Worm (Caenorhabditis elegans) whole organism, early embryonic: ENCODE results near the gene dhs-17.

Experiments used
- ama-1 ChIP-seq: fragments of 150-350 bp; optimal IDR thresholded peaks from 2 replicates; lab custom pipeline; 2014
- flt-1 ChIP-seq: fragments of 200-800 bp; sonication (Bioruptor generic); IDR thresholded peaks from 2 replicates; pipeline ENCODE4 v1.3.6; 2022; ENCODE audit warnings: missing genetic modification characterization, missing compliant biosample characterization
- hmg-4 ChIP-seq: fragments of 200-800 bp; sonication (Bioruptor generic); optimal IDR thresholded peaks from 2 replicates; lab custom pipeline; 2018; ENCODE audit warnings: mild to moderate bottlenecking, missing genetic modification characterization, missing compliant biosample characterization
- tbx-37 ChIP-seq: fragments of 200-800 bp; sonication (Bioruptor generic); conservative IDR thresholded peaks from 2 replicates; pipeline ENCODE4 v1.3.6; 2022; ENCODE audit warnings: missing genetic modification reagents, missing genetic modification characterization, missing compliant biosample characterization

ce11 chrV:6016097-6016496, 18.5 kb downstream of the dhs-17 start:
- TF ChIP-seq tbx-37 (GFP tag; lab: Robert Waterston, UW) (no peak), hmg-4 (no peak), ama-1 (lab: Kevin White, UChicago) (no peak), flt-1 (GFP tag; lab: Robert Waterston, UW) (no peak)
